Fruit fly (Drosophila melanogaster) whole organism, adult: ENCODE results near the gene CG2310.

Experiments
- CG11617 ChIP-seq: fragments of 200-800 bp; sonication (Bioruptor generic); optimal IDR thresholded peaks from 2 replicates; lab custom pipeline; 2017; ENCODE audit warnings: mild to moderate bottlenecking, missing biosample characterization, missing genetic modification reagents, missing genetic modification characterization
- CG12768 ChIP-seq: fragments of 200-800 bp; sonication (Bioruptor generic); optimal IDR thresholded peaks from 2 replicates; lab custom pipeline; 2017; ENCODE audit warnings: missing biosample characterization, missing genetic modification characterization, mild to moderate bottlenecking, moderate library complexity, missing genetic modification reagents
- CG14711 ChIP-seq: fragments of 200-800 bp; sonication (Bioruptor generic); optimal IDR thresholded peaks from 2 replicates; lab custom pipeline; 2018; ENCODE audit warnings: missing biosample characterization, mild to moderate bottlenecking, missing genetic modification characterization, moderate library complexity
- CG1620 ChIP-seq: fragments of 200-800 bp; sonication (Bioruptor generic); optimal IDR thresholded peaks from 2 replicates; lab custom pipeline; 2016; ENCODE audit warnings: missing biosample characterization, missing genetic modification characterization
- CG33017 ChIP-seq: fragments of 200-800 bp; sonication (Bioruptor generic); optimal IDR thresholded peaks from 2 replicates; lab custom pipeline; 2018; ENCODE audit warnings: missing biosample characterization, mild to moderate bottlenecking, missing genetic modification characterization, moderate library complexity
- CG5204 ChIP-seq: fragments of 200-800 bp; sonication (Bioruptor generic); optimal IDR thresholded peaks from 2 replicates; lab custom pipeline; 2016; ENCODE audit warnings: missing biosample characterization, missing genetic modification characterization
- CG7045 ChIP-seq: fragments of 200-800 bp; sonication (Bioruptor generic); optimal IDR thresholded peaks from 2 replicates; lab custom pipeline; 2017; ENCODE audit warnings: missing biosample characterization, mild to moderate bottlenecking, missing genetic modification characterization
- CG7101 ChIP-seq: fragments of 200-800 bp; sonication (Bioruptor generic); optimal IDR thresholded peaks from 2 replicates; lab custom pipeline; 2018; ENCODE audit warnings: missing biosample characterization, mild to moderate bottlenecking, missing genetic modification characterization, moderate library complexity
- Clk ChIP-seq: fragments of 200-800 bp; sonication (Bioruptor generic); optimal IDR thresholded peaks from 2 replicates; lab custom pipeline; 2017; ENCODE audit warnings: missing biosample characterization, missing genetic modification characterization
- Crg-1 ChIP-seq: fragments of 200-800 bp; sonication (Bioruptor generic); optimal IDR thresholded peaks from 2 replicates; lab custom pipeline; 2016; ENCODE audit warnings: missing biosample characterization, missing genetic modification characterization
- Hr96 ChIP-seq: fragments of 200-800 bp; sonication (Bioruptor generic); optimal IDR thresholded peaks from 2 replicates; lab custom pipeline; 2016; ENCODE audit warnings: missing biosample characterization, missing genetic modification characterization
- Mnt ChIP-seq: fragments of 200-800 bp; sonication (Bioruptor generic); optimal IDR thresholded peaks from 2 replicates; lab custom pipeline; 2016; ENCODE audit warnings: missing biosample characterization, mild to moderate bottlenecking, missing genetic modification characterization
- bab1 ChIP-seq: fragments of 200-800 bp; sonication (Bioruptor generic); optimal IDR thresholded peaks from 3 replicates; lab custom pipeline; 2019; ENCODE audit warnings: missing biosample characterization, mild to moderate bottlenecking, missing genetic modification characterization, moderate library complexity
- cic ChIP-seq: fragments of 200-800 bp; sonication (Bioruptor generic); optimal IDR thresholded peaks from 2 replicates; lab custom pipeline; 2017; ENCODE audit warnings: missing biosample characterization, mild to moderate bottlenecking, missing genetic modification characterization, moderate library complexity
- cnc ChIP-seq, 2 experiments: fragments of >200 bp; optimal IDR thresholded peaks; 2 replicates each; lab custom pipeline; 2017
- kay ChIP-seq: fragments of 200-800 bp; sonication (Bioruptor generic); peaks from one replicate; lab custom pipeline; 2016; ENCODE audit warnings: missing biosample characterization, missing genetic modification characterization, borderline replicate concordance
- ovo ChIP-seq: fragments of 200-800 bp; sonication (Bioruptor generic); optimal IDR thresholded peaks from 2 replicates; lab custom pipeline; 2016; ENCODE audit warnings: missing biosample characterization, missing genetic modification characterization
- pad ChIP-seq: fragments of 200-800 bp; sonication (Bioruptor generic); optimal IDR thresholded peaks from 3 replicates; lab custom pipeline; 2017; ENCODE audit warnings: missing biosample characterization, missing genetic modification characterization, mild to moderate bottlenecking, moderate library complexity, missing genetic modification reagents
- tj ChIP-seq: fragments of 200-800 bp; sonication (Bioruptor generic); optimal IDR thresholded peaks from 3 replicates; lab custom pipeline; 2017; ENCODE audit warnings: missing biosample characterization, mild to moderate bottlenecking, missing genetic modification characterization, moderate library complexity
- toe ChIP-seq: fragments of 200-800 bp; sonication (Bioruptor generic); optimal IDR thresholded peaks from 2 replicates; lab custom pipeline; 2016; ENCODE audit warnings: missing biosample characterization, missing genetic modification characterization

CG2310 gene

DNA sequence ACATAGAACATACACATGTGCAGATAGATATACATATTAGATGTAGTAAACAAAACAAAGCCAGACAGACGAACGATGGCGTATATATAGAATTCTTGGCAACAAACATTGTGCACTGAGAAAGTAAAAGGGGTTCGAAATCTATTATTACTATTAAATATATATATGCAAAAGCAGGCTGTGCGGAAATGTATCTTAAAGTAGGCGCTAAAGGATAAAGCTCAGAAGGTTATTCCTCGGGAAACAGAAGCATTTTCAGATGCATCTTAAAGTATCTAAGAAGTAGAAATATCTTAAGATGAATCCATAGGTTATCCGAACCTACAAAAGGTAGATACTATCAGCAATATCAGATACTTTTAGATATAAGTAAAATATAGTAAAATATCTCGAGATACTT is 2.5 kb upstream of the CG2310 start:
- TF ChIP-seq bab1 (GFP tag; lab: Kevin White, UChicago) = no peak
- no peak for TF ChIP-seq cic
- TF ChIP-seq Mnt = no peak
- no peak for TF ChIP-seq Crg-1 (GFP tag; lab: Kevin White, UChicago)
- no peak for TF ChIP-seq ovo (GFP tag; lab: Kevin White, UChicago)
- TF ChIP-seq CG1620 (GFP tag; lab: Kevin White, UChicago) = no peak
- no peak for TF ChIP-seq CG33017 (tag; lab: Kevin White, UChicago)
- no peak for TF ChIP-seq CG12768 (GFP tag; lab: Kevin White, UChicago)
- TF ChIP-seq Clk (GFP tag; lab: Kevin White, UChicago) = no peak
- no peak for TF ChIP-seq cnc (optimal IDR thresholded peaks at IDR 0.05; lab: Kevin White, UChicago)
- no peak for TF ChIP-seq Hr96 (GFP tag; lab: Kevin White, UChicago)
- TF ChIP-seq toe (GFP tag; lab: Kevin White, UChicago) = no peak
- no peak for TF ChIP-seq CG7045 (GFP tag; lab: Kevin White, UChicago)
- TF ChIP-seq tj = no peak
- no peak for TF ChIP-seq kay
- TF ChIP-seq CG5204 (GFP tag; lab: Kevin White, UChicago) = no peak
- no peak for TF ChIP-seq CG7101 (tag; lab: Kevin White, UChicago)
- no peak for TF ChIP-seq CG11617 (GFP tag; lab: Kevin White, UChicago)
- no peak for TF ChIP-seq pad (GFP tag; lab: Kevin White, UChicago)

DNA sequence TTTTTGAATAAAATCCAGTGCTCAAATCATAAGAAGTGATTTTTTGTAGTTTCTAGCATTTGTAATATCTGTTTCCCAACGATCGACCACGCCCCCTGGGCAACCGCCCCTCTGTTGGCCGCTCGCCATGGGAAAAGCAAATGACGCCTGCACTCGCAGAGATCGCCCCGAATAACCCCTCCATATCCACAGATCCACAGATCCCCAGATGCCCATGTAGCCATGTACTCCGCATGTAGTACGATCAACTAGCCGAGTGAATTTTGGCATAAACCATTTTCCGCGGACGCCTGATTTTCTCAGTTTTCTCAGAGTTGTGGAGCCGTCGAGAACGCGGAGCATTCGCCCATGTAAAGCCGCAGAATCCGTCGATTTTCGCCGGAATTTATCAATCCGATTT is 1.2 kb upstream of the CG2310 start, which contains the start of gene FipoQ:
Gene FipoQ (plus strand): TSS at position 301 of the 400 bp plus-strand sequence.
- TF ChIP-seq pad (GFP tag; lab: Kevin White, UChicago) = peak; percentile 4
- no peak for TF ChIP-seq toe (GFP tag; lab: Kevin White, UChicago)

DNA sequence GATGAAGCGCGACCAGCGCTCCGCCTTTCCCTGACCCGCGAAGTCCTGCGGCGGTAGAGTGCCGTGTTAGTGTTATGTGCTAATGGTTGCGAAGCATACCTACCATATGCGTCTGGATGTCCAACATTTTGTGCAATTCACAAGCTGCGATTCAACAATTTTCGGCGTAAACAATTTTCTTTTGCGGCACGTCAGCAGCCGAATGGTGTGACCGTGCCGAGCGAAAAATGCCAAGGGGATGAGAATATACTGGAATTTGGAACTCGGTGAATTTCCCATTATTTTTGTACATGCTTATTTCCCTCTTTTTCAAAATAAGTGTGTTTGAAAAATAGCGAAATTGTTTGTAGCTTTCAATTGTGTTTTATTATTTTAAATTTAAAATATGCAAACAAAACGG is 2.4 kb downstream of the CG2310 start, which contains the start of gene Spase12:
Gene Spase12 (minus strand): TSS at position 239 of the 400 bp plus-strand sequence.
- TF ChIP-seq tj (peak; percentile 65), CG11617 (GFP tag; lab: Kevin White, UChicago) (no peak)

DNA sequence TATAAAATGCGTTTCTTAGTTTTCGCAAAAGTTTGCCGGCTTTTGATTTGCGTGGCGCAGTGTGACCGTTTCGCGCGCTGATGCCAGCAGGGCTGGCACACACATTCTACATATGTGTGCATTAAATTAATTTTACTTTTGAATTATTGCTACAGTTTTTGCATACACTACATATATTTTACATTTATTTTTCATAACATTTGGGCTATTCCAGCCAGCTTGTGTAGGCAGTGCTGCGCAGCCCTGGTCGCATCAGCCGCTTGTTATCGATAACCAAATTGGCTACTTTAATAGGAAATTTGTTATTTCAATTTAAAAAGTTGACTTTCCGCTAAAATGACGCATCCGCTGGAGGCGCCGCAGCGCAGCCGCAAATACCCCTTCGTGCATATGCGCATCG is 4.1 kb downstream of the CG2310 start, which contains the start of the genes CG2321 and CG2006:
Gene CG2321 (minus strand): TSS at position 57 of the 400 bp plus-strand sequence.
Gene CG2006 (plus strand): TSS at position 260 of the 400 bp plus-strand sequence.
- TF ChIP-seq Crg-1 (GFP tag; lab: Kevin White, UChicago) = no peak
- no peak for TF ChIP-seq CG33017 (tag; lab: Kevin White, UChicago)
- TF ChIP-seq Clk (GFP tag; lab: Kevin White, UChicago) = no peak
- TF ChIP-seq CG1620 (GFP tag; lab: Kevin White, UChicago) = peak; percentile 63
- TF ChIP-seq tj = no peak
- no peak for TF ChIP-seq CG14711 (tag; lab: Kevin White, UChicago)
- TF ChIP-seq cic = no peak
- TF ChIP-seq pad (GFP tag; lab: Kevin White, UChicago) = peak; percentile 28
- TF ChIP-seq bab1 (GFP tag; lab: Kevin White, UChicago) = peak; percentile 69
- no peak for TF ChIP-seq kay
- TF ChIP-seq ovo (GFP tag; lab: Kevin White, UChicago) = no peak
- TF ChIP-seq CG12768 (GFP tag; lab: Kevin White, UChicago) = peak; percentile 25
- peak; percentile 36 for TF ChIP-seq Mnt
- TF ChIP-seq CG5204 (GFP tag; lab: Kevin White, UChicago) = no peak
- no peak for TF ChIP-seq Hr96 (GFP tag; lab: Kevin White, UChicago)
- TF ChIP-seq toe (GFP tag; lab: Kevin White, UChicago) = no peak
- TF ChIP-seq CG7101 (tag; lab: Kevin White, UChicago) = peak; percentile 51
- TF ChIP-seq CG11617 (GFP tag; lab: Kevin White, UChicago) = peak; percentile 21
- no peak for TF ChIP-seq cnc (optimal IDR thresholded peaks at IDR 0.05; lab: Kevin White, UChicago)
- TF ChIP-seq CG7045 (GFP tag; lab: Kevin White, UChicago) = peak; percentile 7

DNA sequence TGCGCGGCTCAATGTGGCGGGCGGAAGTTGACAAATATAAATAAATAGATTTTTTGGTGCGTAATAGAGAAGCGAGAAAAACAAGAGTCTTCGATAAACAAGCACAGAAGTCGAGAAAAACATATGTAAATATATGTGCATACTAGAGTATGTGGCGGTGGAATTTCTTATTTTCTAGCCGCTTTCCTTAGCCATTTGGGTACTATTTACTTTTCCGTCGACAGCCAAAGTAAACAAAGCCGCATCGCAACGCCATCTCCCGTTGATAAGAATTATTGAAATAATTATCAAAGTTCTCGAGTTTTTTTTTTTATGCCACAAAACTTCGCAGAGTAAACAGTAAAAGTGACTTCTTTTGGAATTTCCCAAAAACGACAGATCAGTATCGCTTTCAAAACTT is 13.4 kb downstream of the CG2310 start:
- TF ChIP-seq CG14711 (tag; lab: Kevin White, UChicago) (peak; percentile 14), Crg-1 (GFP tag; lab: Kevin White, UChicago) (peak; percentile 48), ovo (GFP tag; lab: Kevin White, UChicago) (no peak), CG7101 (tag; lab: Kevin White, UChicago) (peak; percentile 10)

DNA sequence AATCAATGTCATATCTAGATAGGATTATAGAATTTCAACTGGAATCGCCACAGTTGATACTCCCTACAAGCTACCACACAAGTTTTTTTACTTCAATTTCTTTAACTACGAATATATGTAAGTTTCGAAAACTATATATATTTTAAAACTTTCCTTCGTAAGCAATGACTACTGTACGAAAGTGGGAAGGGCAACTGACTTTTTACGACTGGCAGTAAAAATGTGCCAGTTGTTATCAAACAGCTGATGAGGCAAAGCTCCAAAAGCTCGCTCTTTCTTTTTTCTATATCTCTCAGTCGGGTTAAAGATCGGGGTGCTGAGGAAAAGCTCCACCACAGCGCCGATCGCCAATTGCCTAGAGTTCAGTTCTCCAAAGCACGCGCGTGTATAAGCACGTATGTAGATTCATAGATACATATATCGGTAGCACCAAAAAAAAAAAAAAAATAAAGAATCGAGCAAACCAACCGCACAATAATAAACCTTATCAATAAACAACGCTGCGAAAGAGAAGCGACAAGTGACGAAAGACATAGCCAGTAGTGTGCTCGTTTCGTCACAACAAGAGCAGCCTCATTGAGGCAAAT is 14.3 kb downstream of the CG2310 start:
- TF ChIP-seq Crg-1 (GFP tag; lab: Kevin White, UChicago) (no peak), CG11617 (GFP tag; lab: Kevin White, UChicago) (peak; percentile 76), CG12768 (GFP tag; lab: Kevin White, UChicago) (peak; percentile 73), bab1 (GFP tag; lab: Kevin White, UChicago) (peak; percentile 82), CG1620 (GFP tag; lab: Kevin White, UChicago) (no peak), CG14711 (tag; lab: Kevin White, UChicago) (peak; percentile 76), toe (GFP tag; lab: Kevin White, UChicago) (peak; percentile 50), Clk (GFP tag; lab: Kevin White, UChicago) (no peak), ovo (GFP tag; lab: Kevin White, UChicago) (peak; percentile 41), tj (peak; percentile 90), Mnt (peak; percentile 89), CG7101 (tag; lab: Kevin White, UChicago) (peak; percentile 81), CG7045 (GFP tag; lab: Kevin White, UChicago) (peak; percentile 85), kay (peak; percentile 81), cic (peak; percentile 81), pad (GFP tag; lab: Kevin White, UChicago) (peak; percentile 52), Hr96 (GFP tag; lab: Kevin White, UChicago) (peak; percentile 71), CG5204 (GFP tag; lab: Kevin White, UChicago) (peak; percentile 79), CG33017 (tag; lab: Kevin White, UChicago) (peak; percentile 83), cnc (optimal IDR thresholded peaks at IDR 0.05; lab: Kevin White, UChicago) (peak in 1 of 2 experiments; percentile 3)
